Fruit fly (Drosophila melanogaster): Measurements from ENCODE around the gene CG31626.

Gene CG31626

DNA sequence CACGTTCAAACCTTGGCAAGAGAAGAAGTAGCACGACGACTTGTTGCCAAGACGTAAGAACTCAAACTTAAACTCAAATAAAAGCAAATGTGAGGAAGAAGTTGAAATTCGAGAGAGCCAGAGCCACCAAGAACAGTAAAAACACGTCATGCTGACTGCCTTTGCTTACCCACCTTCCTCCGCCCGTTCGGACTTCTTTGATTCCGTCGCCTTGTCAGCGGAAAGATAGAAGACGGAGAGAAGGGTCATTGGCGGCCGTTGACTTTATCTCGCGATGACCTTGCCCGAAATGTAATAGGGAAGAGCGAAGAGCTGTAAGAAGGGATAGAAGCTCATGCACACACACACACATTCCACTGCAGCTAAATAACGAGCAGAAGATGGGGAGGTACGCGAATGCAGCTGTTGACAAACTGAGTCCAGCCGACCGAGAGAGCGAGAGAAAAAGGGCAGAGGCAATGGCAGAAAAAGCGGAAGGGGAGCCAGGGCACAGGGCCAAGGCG, 7.5 kb upstream of the CG31626 start (continued):
- TF ChIP-seq psq (GFP tag; optimal IDR thresholded peaks at IDR 0.05): peak; percentile 96
- no peak for TF ChIP-seq Abd-B (GFP tag; optimal IDR thresholded peaks at IDR 0.05)
- no peak for TF ChIP-seq GATAd (GFP tag; optimal IDR thresholded peaks at IDR 0.05)
- no peak for TF ChIP-seq lola (GFP tag; optimal IDR thresholded peaks at IDR 0.05)
- peak; percentile 41 for TF ChIP-seq Dif (GFP tag; optimal IDR thresholded peaks at IDR 0.05; ENCODE audit: partially characterized antibody)

DNA sequence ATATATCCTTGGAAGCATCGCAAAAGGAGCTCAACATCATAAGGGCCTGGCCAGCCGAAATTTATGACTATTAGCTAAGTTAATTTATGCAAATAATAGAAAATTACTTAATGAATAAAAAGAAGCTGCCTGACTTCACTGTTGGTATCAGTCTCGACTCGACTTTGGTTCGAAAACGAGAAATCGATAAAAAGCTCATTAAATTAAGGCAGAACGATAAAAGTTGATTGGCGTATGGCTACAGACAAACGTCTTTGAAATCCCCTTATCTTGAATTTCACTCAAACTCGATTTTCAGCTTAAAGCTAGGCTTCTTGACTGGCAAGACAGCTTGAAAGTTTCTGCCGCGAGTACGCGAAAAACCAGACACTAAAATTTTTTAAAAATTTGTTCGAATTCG, 5.8 kb upstream of the CG31626 start:
- TF ChIP-seq N (GFP tag; optimal IDR thresholded peaks at IDR 0.05) (no peak), Abd-B (GFP tag; optimal IDR thresholded peaks at IDR 0.05) (no peak), rgr (GFP tag; optimal IDR thresholded peaks at IDR 0.05) (no peak), dmrt93B (GFP tag; optimal IDR thresholded peaks at IDR 0.05) (no peak), Myc (optimal IDR thresholded peaks at IDR 0.05) (no peak), CG32264 (GFP tag; optimal IDR thresholded peaks at IDR 0.05) (no peak), usp (GFP tag; optimal IDR thresholded peaks at IDR 0.05) (no peak)

DNA sequence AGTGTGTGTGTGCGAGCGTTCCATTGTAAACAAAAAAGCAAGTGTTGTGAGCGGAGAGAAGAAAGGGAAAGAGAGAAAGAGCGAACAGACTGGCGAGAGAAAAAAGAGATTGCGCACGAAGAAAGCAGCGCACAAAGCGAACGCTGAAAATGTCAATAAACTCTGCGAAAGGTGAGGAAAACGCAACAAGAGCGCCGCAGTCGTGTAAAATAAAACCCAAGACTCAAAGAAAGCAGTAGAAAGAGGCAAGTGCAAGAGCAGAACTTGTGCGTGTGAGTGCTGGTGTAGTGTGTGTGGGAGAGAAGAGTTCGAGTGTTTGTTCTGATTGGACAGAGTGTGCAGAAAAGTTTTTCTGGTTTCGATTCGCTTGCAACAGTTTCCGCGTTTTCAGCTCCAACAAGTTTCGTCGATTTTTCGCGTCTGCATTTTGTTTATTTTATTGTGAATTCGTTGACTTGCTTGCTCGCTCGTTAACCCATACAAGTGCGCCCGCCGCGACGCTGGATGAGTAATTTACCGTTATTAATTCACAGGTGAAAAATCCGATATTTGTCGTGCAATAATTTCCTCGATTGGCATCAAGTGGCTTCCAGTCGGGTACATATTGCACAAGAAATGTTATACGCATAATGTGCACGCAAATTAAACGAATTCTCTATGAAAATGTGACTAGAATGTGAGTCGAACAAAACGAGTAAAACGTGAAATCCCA, 1.4 kb upstream of the CG31626 start:
- TF ChIP-seq Sp1 (GFP tag; optimal IDR thresholded peaks at IDR 0.05) (no peak), dmrt93B (GFP tag; optimal IDR thresholded peaks at IDR 0.05) (no peak), CG32264 (GFP tag; optimal IDR thresholded peaks at IDR 0.05) (peak; percentile 18), Rel (GFP tag; optimal IDR thresholded peaks at IDR 0.05) (peak; percentile 75), Rel (tag; optimal IDR thresholded peaks at IDR 0.05) (peak; percentile 24), Hnf4 (GFP tag; optimal IDR thresholded peaks at IDR 0.05) (peak; percentile 13), Myc (optimal IDR thresholded peaks at IDR 0.05) (no peak), Mio (GFP tag; optimal IDR thresholded peaks at IDR 0.05) (no peak), ey (GFP tag; optimal IDR thresholded peaks at IDR 0.05) (no peak), dsf (GFP tag; optimal IDR thresholded peaks at IDR 0.05; ENCODE audit: borderline replicate concordance) (no peak), Dfd (GFP tag; optimal IDR thresholded peaks at IDR 0.05) (no peak), Abd-B (GFP tag; optimal IDR thresholded peaks at IDR 0.05) (no peak), CG9705 (GFP tag; optimal IDR thresholded peaks at IDR 0.05) (no peak), Dif (GFP tag; optimal IDR thresholded peaks at IDR 0.05; ENCODE audit: partially characterized antibody) (peak; percentile 86), Vsx2 (GFP tag; optimal IDR thresholded peaks at IDR 0.05; ENCODE audit: partially characterized antibody) (peak; percentile 72), br (GFP tag; optimal IDR thresholded peaks at IDR 0.05) (no peak), foxo (GFP tag; optimal IDR thresholded peaks at IDR 0.05) (peak in 1 of 2 experiments; percentile 64), tai (GFP tag; optimal IDR thresholded peaks at IDR 0.05) (peak; percentile 65), sv (GFP tag; optimal IDR thresholded peaks at IDR 0.05) (no peak), Hr83 (GFP tag; optimal IDR thresholded peaks at IDR 0.05; ENCODE audit: poor library complexity, severe bottlenecking) (peak; percentile 63), Jra (GFP tag; optimal IDR thresholded peaks at IDR 0.05) (peak; percentile 6), GATAd (GFP tag; optimal IDR thresholded peaks at IDR 0.05) (no peak), Hr78 (GFP tag; optimal IDR thresholded peaks at IDR 0.05) (no peak), jim (GFP tag; optimal IDR thresholded peaks at IDR 0.05) (peak; percentile 11), psq (GFP tag; optimal IDR thresholded peaks at IDR 0.05) (peak; percentile 99), dl (GFP tag; optimal IDR thresholded peaks at IDR 0.05; ENCODE audit: insufficient read depth in 1 of 2, partially characterized antibody in 2 of 2) (peak; percentile 62 to 73), sage (GFP tag; optimal IDR thresholded peaks at IDR 0.05) (peak; percentile 48), rgr (GFP tag; optimal IDR thresholded peaks at IDR 0.05) (peak; percentile 18), h (GFP tag; optimal IDR thresholded peaks at IDR 0.05) (peak; percentile 40)

dm6 chr2L:21237048-21237747, 665 bp upstream of the CG31626 start, which contains the start of gene Hr39:
Hr39 (plus strand) TSS chr2L:21237250.
- TF ChIP-seq dl (GFP tag; optimal IDR thresholded peaks at IDR 0.05; ENCODE audit: insufficient read depth in 1 of 2, partially characterized antibody in 2 of 2) (peak in 1 of 2 experiments; percentile 21), jim (GFP tag; optimal IDR thresholded peaks at IDR 0.05) (no peak), N (GFP tag; optimal IDR thresholded peaks at IDR 0.05) (no peak), dmrt93B (GFP tag; optimal IDR thresholded peaks at IDR 0.05) (no peak), OdsH (GFP tag; optimal IDR thresholded peaks at IDR 0.05) (peak; percentile 16), Hr78 (GFP tag; optimal IDR thresholded peaks at IDR 0.05) (no peak), Vsx2 (GFP tag; optimal IDR thresholded peaks at IDR 0.05; ENCODE audit: partially characterized antibody) (peak; percentile 53), lola (GFP tag; optimal IDR thresholded peaks at IDR 0.05) (no peak), Rel (GFP tag; optimal IDR thresholded peaks at IDR 0.05) (no peak), Rel (tag; optimal IDR thresholded peaks at IDR 0.05) (peak; percentile 38), fru (GFP tag; optimal IDR thresholded peaks at IDR 0.05) (peak; percentile 4), Sp1 (GFP tag; optimal IDR thresholded peaks at IDR 0.05) (no peak), usp (GFP tag; optimal IDR thresholded peaks at IDR 0.05) (no peak), br (GFP tag; optimal IDR thresholded peaks at IDR 0.05) (no peak), HLH106 (tag; optimal IDR thresholded peaks at IDR 0.05) (peak; percentile 18), ey (GFP tag; optimal IDR thresholded peaks at IDR 0.05) (no peak), Jra (GFP tag; optimal IDR thresholded peaks at IDR 0.05) (no peak), h (GFP tag; optimal IDR thresholded peaks at IDR 0.05) (no peak), Hnf4 (GFP tag; optimal IDR thresholded peaks at IDR 0.05) (no peak), Hr83 (GFP tag; optimal IDR thresholded peaks at IDR 0.05; ENCODE audit: poor library complexity, severe bottlenecking) (peak; percentile 85), dsf (GFP tag; optimal IDR thresholded peaks at IDR 0.05; ENCODE audit: borderline replicate concordance) (no peak), sv (GFP tag; optimal IDR thresholded peaks at IDR 0.05) (no peak), Myc (optimal IDR thresholded peaks at IDR 0.05) (peak; percentile 1), CG9705 (GFP tag; optimal IDR thresholded peaks at IDR 0.05) (no peak), Dif (GFP tag; optimal IDR thresholded peaks at IDR 0.05; ENCODE audit: partially characterized antibody) (peak; percentile 24), GATAd (GFP tag; optimal IDR thresholded peaks at IDR 0.05) (no peak), foxo (GFP tag; optimal IDR thresholded peaks at IDR 0.05) (no peak), CG32264 (GFP tag; optimal IDR thresholded peaks at IDR 0.05) (no peak)

Data from whole organism, wandering third instar larva.